Fruit fly (Drosophila melanogaster): ENCODE measurements around the gene CG4815.
A peak's percentile ranks its signal among the peaks of the same experiment; 100 is the strongest.

DNA sequence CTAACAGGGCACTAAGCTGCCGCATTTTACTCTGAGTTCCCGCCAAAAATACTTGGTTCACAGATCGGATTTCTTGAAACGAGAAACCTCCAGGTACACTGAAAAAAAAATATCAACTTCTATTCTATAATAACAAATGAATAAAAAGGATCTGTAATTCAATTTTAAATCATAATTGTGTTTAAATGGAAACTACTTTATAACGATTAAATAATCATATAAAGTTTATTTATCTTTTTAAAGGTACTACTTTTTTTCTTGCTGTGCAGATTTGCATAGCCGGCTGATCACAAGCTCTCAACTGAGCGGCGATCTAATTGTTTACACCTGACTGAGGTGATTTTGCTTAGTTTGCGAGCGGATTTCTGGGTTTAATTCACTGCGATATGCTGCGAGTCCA lies 3.2 kb downstream of the CG4815 start:
- no peak for TF ChIP-seq CG17568 (GFP tag; optimal IDR thresholded peaks at IDR 0.05)
- no peak for TF ChIP-seq Bdp1 (GFP tag; optimal IDR thresholded peaks at IDR 0.05)
- TF ChIP-seq CG11504 (tag; optimal IDR thresholded peaks at IDR 0.05) = peak; percentile 79
